Fruit fly (Drosophila melanogaster) whole organism, embryonic: ENCODE results near the gene CG10570.
A peak's percentile ranks its signal among the peaks of the same experiment; 100 is the strongest.

Source experiments
- Aef1 ChIP-seq: fragments of 200-800 bp; sonication (Bioruptor generic); IDR thresholded peaks from 3 replicates; pipeline ENCODE4 v1.3.6; 2022; ENCODE audit warnings: missing biosample characterization, missing genetic modification characterization
- CG12659 ChIP-seq: fragments of 200-800 bp; sonication (Bioruptor generic); optimal IDR thresholded peaks from 3 replicates; lab custom pipeline; 2017; ENCODE audit warnings: mild to moderate bottlenecking, missing biosample characterization, missing genetic modification reagents, missing genetic modification characterization
- CG15479 ChIP-seq: fragments of 200-800 bp; sonication (Bioruptor generic); optimal IDR thresholded peaks from 3 replicates; lab custom pipeline; 2019; ENCODE audit warnings: missing biosample characterization, mild to moderate bottlenecking, missing genetic modification characterization, moderate library complexity
- CG7786 ChIP-seq: fragments of 200-800 bp; sonication (Bioruptor generic); optimal IDR thresholded peaks from 2 replicates; lab custom pipeline; 2016; ENCODE audit warnings: missing biosample characterization, missing genetic modification characterization
- Deaf1 ChIP-seq: fragments of 200-800 bp; optimal IDR thresholded peaks from 3 replicates; lab custom pipeline; 2019; ENCODE audit warnings: missing biosample characterization, mild to moderate bottlenecking, missing genetic modification characterization, moderate library complexity
- Hr78 ChIP-seq, 2 experiments: fragments of 200-800 bp in 1 of 2; fragments of >200 bp in 1 of 2; sonication (Bioruptor generic) in 1 of 2; optimal IDR thresholded peaks; 2 replicates each; lab custom pipeline; 2017 to 2019; ENCODE audit warnings: missing biosample characterization in 2 of 2, missing genetic modification characterization in 2 of 2, mild to moderate bottlenecking in 1 of 2, moderate library complexity in 1 of 2
- Optix ChIP-seq: fragments of 200-800 bp; sonication (Bioruptor generic); IDR thresholded peaks from 3 replicates; pipeline ENCODE4 v1.3.6; 2022; ENCODE audit warnings: missing biosample characterization, missing genetic modification characterization
- crp ChIP-seq, 2 experiments: fragments of 200-800 bp; sonication (Bioruptor generic); optimal IDR thresholded peaks; 2 replicates in 1 of 2; 3 replicates in 1 of 2; lab custom pipeline; 2017; ENCODE audit warnings: missing biosample characterization in 2 of 2, missing genetic modification characterization in 2 of 2, mild to moderate bottlenecking in 1 of 2, moderate library complexity in 1 of 2
- maf-S ChIP-seq: fragments of 200-800 bp; sonication (Bioruptor generic); optimal IDR thresholded peaks from 2 replicates; lab custom pipeline; 2016; ENCODE audit warnings: missing biosample characterization, missing genetic modification characterization
- ranshi ChIP-seq: fragments of 200-800 bp; sonication (Bioruptor generic); IDR thresholded peaks from 2 replicates; pipeline ENCODE4 v1.3.6; 2022; ENCODE audit warnings: missing biosample characterization, missing genetic modification characterization
- run ChIP-seq: fragments of 200-800 bp; sonication (Bioruptor generic); optimal IDR thresholded peaks from 3 replicates; lab custom pipeline; 2018; ENCODE audit warnings: missing biosample characterization, mild to moderate bottlenecking, missing genetic modification characterization
- unpg ChIP-seq: fragments of 200-800 bp; sonication (Bioruptor generic); optimal IDR thresholded peaks from 3 replicates; lab custom pipeline; 2018; ENCODE audit warnings: missing biosample characterization, mild to moderate bottlenecking, missing genetic modification characterization, moderate library complexity

dm6 chr2L:18823243-18823803 is 12.3 kb upstream of the CG10570 start, which contains the start of gene Ugt36D1:
- TF ChIP-seq CG12659 (GFP tag; lab: Kevin White, UChicago): no peak
- TF ChIP-seq Deaf1 (tag; lab: Kevin White, UChicago): peak; percentile 98
- no peak for TF ChIP-seq Aef1
- no peak for TF ChIP-seq ranshi
- no peak for TF ChIP-seq Optix (GFP tag; lab: Robert Waterston, UW)
- no peak for TF ChIP-seq CG15479 (GFP tag; lab: Kevin White, UChicago)
- TF ChIP-seq unpg: no peak
- no peak for TF ChIP-seq maf-S (GFP tag; lab: Kevin White, UChicago)
- TF ChIP-seq CG7786 (GFP tag; lab: Kevin White, UChicago): no peak
- TF ChIP-seq Hr78 (GFP tag; optimal IDR thresholded peaks at IDR 0.05; lab: Kevin White, UChicago): no peak
- TF ChIP-seq crp (GFP tag; optimal IDR thresholded peaks at IDR 0.05; lab: Kevin White, UChicago): no peak
- no peak for TF ChIP-seq run (tag; lab: Kevin White, UChicago)
